Fruit fly (Drosophila melanogaster): ENCODE measurements around the gene ssp2.
A peak's percentile ranks its signal among the peaks of the same experiment; 100 is the strongest.

ssp2 gene

dm6 chr3L:13918774-13919173, 46.2 kb upstream of the ssp2 start:
- TF ChIP-seq maf-S (GFP tag; optimal IDR thresholded peaks at IDR 0.05) (no peak), CG12104 (GFP tag; optimal IDR thresholded peaks at IDR 0.05) (no peak), Asciz (GFP tag; optimal IDR thresholded peaks at IDR 0.05) (no peak), CG30403 (GFP tag; optimal IDR thresholded peaks at IDR 0.05) (no peak), gsb-n (tag; optimal IDR thresholded peaks at IDR 0.05) (no peak), CG10267 (tag; optimal IDR thresholded peaks at IDR 0.05) (peak; percentile 2), sens (GFP tag) (peak; percentile 43), twi (tag; optimal IDR thresholded peaks at IDR 0.05) (no peak), sqz (GFP tag; optimal IDR thresholded peaks at IDR 0.05) (no peak), Hand (GFP tag; optimal IDR thresholded peaks at IDR 0.05) (no peak), Ets97D (GFP tag; optimal IDR thresholded peaks at IDR 0.05) (no peak), wek (GFP tag; optimal IDR thresholded peaks at IDR 0.05) (no peak), Hr39 (optimal IDR thresholded peaks at IDR 0.05) (no peak), Hr78 (GFP tag; optimal IDR thresholded peaks at IDR 0.05) (no peak), cg (GFP tag; optimal IDR thresholded peaks at IDR 0.05) (no peak), lov (optimal IDR thresholded peaks at IDR 0.05) (no peak), lov (GFP tag; IDR thresholded peaks at IDR 0.05) (no peak), Drgx (GFP tag; IDR thresholded peaks at IDR 0.05) (peak; percentile 25; the same call in 1 of the 2 replicates), chm (GFP tag; IDR thresholded peaks at IDR 0.05) (no peak), chinmo (GFP tag; IDR thresholded peaks at IDR 0.05; ENCODE audit: partially characterized antibody) (no peak), CG31388 (GFP tag; optimal IDR thresholded peaks at IDR 0.05) (no peak), row (GFP tag; IDR thresholded peaks at IDR 0.05) (peak; percentile 29; the same call in 1 of the 3 replicates), CG4424 (GFP tag; optimal IDR thresholded peaks at IDR 0.05) (no peak), CG18262 (tag; optimal IDR thresholded peaks at IDR 0.05) (no peak), CG9609 (GFP tag; optimal IDR thresholded peaks at IDR 0.05) (no peak), dysf (GFP tag; IDR thresholded peaks at IDR 0.05) (no peak), danr (GFP tag; IDR thresholded peaks at IDR 0.05) (no peak), nerfin-1 (tag; optimal IDR thresholded peaks at IDR 0.05) (no peak), CG11504 (tag; optimal IDR thresholded peaks at IDR 0.05) (peak; percentile 38), ATbp (GFP tag; optimal IDR thresholded peaks at IDR 0.05) (no peak), CG17568 (GFP tag; optimal IDR thresholded peaks at IDR 0.05) (no peak), zen (tag; optimal IDR thresholded peaks at IDR 0.05) (peak; percentile 23), vnd (GFP tag; IDR thresholded peaks at IDR 0.05; ENCODE audit: partially characterized antibody) (no peak), klu (GFP tag; IDR thresholded peaks at IDR 0.05) (no peak), CG10959 (GFP tag; IDR thresholded peaks at IDR 0.05) (no peak), CG15514 (GFP tag; optimal IDR thresholded peaks at IDR 0.05) (no peak), Usf (GFP tag; optimal IDR thresholded peaks at IDR 0.05) (no peak), CG7963 (GFP tag; IDR thresholded peaks at IDR 0.05; ENCODE audit: partially characterized antibody) (no peak), eve (GFP tag; optimal IDR thresholded peaks at IDR 0.05) (peak in 1 of 2 experiments; percentile 43), repo (GFP tag; optimal IDR thresholded peaks at IDR 0.05) (no peak), Hr51 (GFP tag; optimal IDR thresholded peaks at IDR 0.05) (peak in 1 of 2 experiments; percentile 14), h (optimal IDR thresholded peaks at IDR 0.05) (no peak), CG8089 (GFP tag; optimal IDR thresholded peaks at IDR 0.05) (no peak), Ravus (GFP tag; IDR thresholded peaks at IDR 0.05) (no peak), CG12942 (GFP tag; optimal IDR thresholded peaks at IDR 0.05) (no peak), CG3995 (GFP tag; optimal IDR thresholded peaks at IDR 0.05) (no peak), Aef1 (GFP tag; IDR thresholded peaks at IDR 0.05) (no peak), CG18764 (GFP tag; optimal IDR thresholded peaks at IDR 0.05) (no peak), pita (GFP tag; optimal IDR thresholded peaks at IDR 0.05) (no peak), Gug (GFP tag; IDR thresholded peaks at IDR 0.05) (no peak), CG2678 (tag; optimal IDR thresholded peaks at IDR 0.05) (peak; percentile 22), CG7271 (tag; optimal IDR thresholded peaks at IDR 0.05) (no peak)
